Worm (Caenorhabditis elegans) whole organism, early embryonic: ENCODE measurements around the gene clec-6.

Experiments
- ama-1 ChIP-seq: fragments of 150-350 bp; optimal IDR thresholded peaks from 2 replicates; lab custom pipeline; 2014
- sea-1 ChIP-seq: fragments of 200-800 bp; sonication (Bioruptor generic); conservative IDR thresholded peaks from 2 replicates; pipeline ENCODE4 v1.3.6; 2022; ENCODE audit warnings: missing genetic modification characterization, missing compliant biosample characterization
- tbx-11 ChIP-seq: fragments of 200-800 bp; sonication (Bioruptor generic); IDR thresholded peaks from 2 replicates; pipeline ENCODE4 v1.3.6; 2022; ENCODE audit warnings: missing genetic modification characterization, missing compliant biosample characterization

ce11 chrIII:4924134-4924533 lies 36.9 kb upstream of the clec-6 start:
- TF ChIP-seq sea-1 (no peak), ama-1 (lab: Kevin White, UChicago) (no peak), tbx-11 (no peak)
